Fruit fly (Drosophila melanogaster): ENCODE measurements around the gene CG7655.

dm6 chr3R:17700488-17701130, 18.1 kb downstream of the CG7655 start:
- TF ChIP-seq psq (optimal IDR thresholded peaks at IDR 0.05), result no peak
- TF ChIP-seq insv (optimal IDR thresholded peaks at IDR 0.05), result no peak
- no peak for TF ChIP-seq ttk (optimal IDR thresholded peaks at IDR 0.05)
- TF ChIP-seq h (optimal IDR thresholded peaks at IDR 0.05), result no peak
